Fruit fly (Drosophila melanogaster) whole organism, prepupa: Measurements from ENCODE around the gene PpV.
A peak's percentile ranks its signal among the peaks of the same experiment; 100 is the strongest.

Source experiments
- Blimp-1 ChIP-seq: fragments of 200-800 bp; sonication (Bioruptor generic); optimal IDR thresholded peaks from 3 replicates; lab custom pipeline; 2017; ENCODE audit warnings: missing biosample characterization, missing genetic modification characterization, mild to moderate bottlenecking, moderate library complexity, missing genetic modification reagents
- CG10669 ChIP-seq: fragments of 200-800 bp; sonication (Bioruptor generic); optimal IDR thresholded peaks from 3 replicates; lab custom pipeline; 2018; ENCODE audit warnings: missing biosample characterization, mild to moderate bottlenecking, missing genetic modification characterization, moderate library complexity
- CG11294 ChIP-seq: fragments of 200-800 bp; sonication (Bioruptor generic); IDR thresholded peaks from 2 replicates; pipeline ENCODE4 v1.3.6; 2022; ENCODE audit warnings: missing biosample characterization, missing genetic modification characterization
- CG11762 ChIP-seq: fragments of 200-800 bp; sonication (Bioruptor generic); optimal IDR thresholded peaks from 3 replicates; lab custom pipeline; 2016; ENCODE audit warnings: missing biosample characterization, missing genetic modification characterization; ENCODE audit not compliant: insufficient read depth
- CG11902 ChIP-seq: fragments of 200-800 bp; sonication (Bioruptor generic); optimal IDR thresholded peaks from 3 replicates; lab custom pipeline; 2016; ENCODE audit warnings: missing biosample characterization, missing genetic modification characterization
- CG15336 ChIP-seq: fragments of 200-800 bp; sonication (Bioruptor generic); IDR thresholded peaks from 2 replicates; pipeline ENCODE4 v1.3.6; 2022; ENCODE audit warnings: missing biosample characterization, missing genetic modification characterization
- CG16779 ChIP-seq: fragments of 200-800 bp; sonication (Bioruptor generic); optimal IDR thresholded peaks from 3 replicates; lab custom pipeline; 2017; ENCODE audit warnings: missing biosample characterization, mild to moderate bottlenecking, missing genetic modification characterization
- CG3032 ChIP-seq: fragments of 200-800 bp; optimal IDR thresholded peaks from 2 replicates; lab custom pipeline; 2019; ENCODE audit warnings: missing biosample characterization, mild to moderate bottlenecking, missing genetic modification characterization, moderate library complexity
- CG31627 ChIP-seq: fragments of 200-800 bp; sonication (Bioruptor generic); optimal IDR thresholded peaks from 3 replicates; lab custom pipeline; 2016; ENCODE audit warnings: missing biosample characterization, missing genetic modification characterization
- CG32006 ChIP-seq: fragments of 200-800 bp; sonication (Bioruptor generic); optimal IDR thresholded peaks from 3 replicates; lab custom pipeline; 2017; ENCODE audit warnings: missing biosample characterization, mild to moderate bottlenecking, missing genetic modification characterization
- CG34406 ChIP-seq: fragments of 200-800 bp; sonication (Bioruptor generic); optimal IDR thresholded peaks from 3 replicates; lab custom pipeline; 2016; ENCODE audit warnings: missing biosample characterization, missing genetic modification characterization
- CG3919 ChIP-seq: fragments of 200-800 bp; sonication (Bioruptor generic); optimal IDR thresholded peaks from 3 replicates; lab custom pipeline; 2016; ENCODE audit warnings: missing biosample characterization, missing genetic modification characterization
- CG4318 ChIP-seq: fragments of 200-800 bp; sonication (Bioruptor generic); optimal IDR thresholded peaks from 3 replicates; lab custom pipeline; 2017; ENCODE audit warnings: missing biosample characterization, mild to moderate bottlenecking, missing genetic modification characterization
- CG6163 ChIP-seq: fragments of 200-800 bp; sonication (Bioruptor generic); IDR thresholded peaks from 3 replicates; pipeline ENCODE4 v1.3.6; 2022; ENCODE audit warnings: missing biosample characterization, missing genetic modification characterization
- CG6792 ChIP-seq: fragments of 200-800 bp; sonication (Bioruptor generic); optimal IDR thresholded peaks from 3 replicates; lab custom pipeline; 2016; ENCODE audit warnings: missing biosample characterization, missing genetic modification characterization
- CG6808 ChIP-seq: fragments of 200-800 bp; sonication (Bioruptor generic); optimal IDR thresholded peaks from 3 replicates; lab custom pipeline; 2017; ENCODE audit warnings: missing biosample characterization, missing genetic modification characterization, mild to moderate bottlenecking, moderate library complexity, missing genetic modification reagents
- CG6854 ChIP-seq: fragments of 200-800 bp; sonication (Bioruptor generic); optimal IDR thresholded peaks from 2 replicates; lab custom pipeline; 2017; ENCODE audit warnings: missing biosample characterization, mild to moderate bottlenecking, missing genetic modification characterization
- CG7368 ChIP-seq: fragments of 200-800 bp; sonication (Bioruptor generic); optimal IDR thresholded peaks from 3 replicates; lab custom pipeline; 2016; ENCODE audit warnings: missing biosample characterization, missing genetic modification characterization
- CG8119 ChIP-seq: fragments of 200-800 bp; sonication (Bioruptor generic); IDR thresholded peaks from 3 replicates; pipeline ENCODE4 v1.3.6; 2022; ENCODE audit warnings: missing biosample characterization, missing genetic modification characterization
- CG8632 ChIP-seq: fragments of 200-800 bp; sonication (Bioruptor generic); optimal IDR thresholded peaks from 3 replicates; lab custom pipeline; 2016; ENCODE audit warnings: missing biosample characterization, missing genetic modification characterization
- Eip75B ChIP-seq: fragments of 200-800 bp; sonication (Bioruptor generic); optimal IDR thresholded peaks from 3 replicates; lab custom pipeline; 2016; ENCODE audit warnings: missing biosample characterization, missing genetic modification characterization
- Eip78C ChIP-seq: fragments of 200-800 bp; sonication (Bioruptor generic); peaks from one replicate; lab custom pipeline; 2016; ENCODE audit warnings: missing biosample characterization, missing genetic modification characterization
- Ets21C ChIP-seq: fragments of 200-800 bp; sonication (Bioruptor generic); optimal IDR thresholded peaks from 3 replicates; lab custom pipeline; 2016; ENCODE audit warnings: missing biosample characterization, missing genetic modification characterization
- Hr38 ChIP-seq: sonication (Bioruptor generic); optimal IDR thresholded peaks from 2 replicates; lab custom pipeline; 2016; ENCODE audit warnings: missing biosample characterization, missing genetic modification characterization
- OdsH ChIP-seq: fragments of 200-800 bp; sonication (Bioruptor generic); optimal IDR thresholded peaks from 3 replicates; lab custom pipeline; 2016; ENCODE audit warnings: missing biosample characterization, missing genetic modification characterization
- acj6 ChIP-seq: fragments of 200-800 bp; sonication (Bioruptor generic); optimal IDR thresholded peaks from 3 replicates; lab custom pipeline; 2016; ENCODE audit warnings: missing biosample characterization, missing genetic modification characterization
- cyc ChIP-seq: fragments of 200-800 bp; sonication (Bioruptor generic); optimal IDR thresholded peaks from 3 replicates; lab custom pipeline; 2016; ENCODE audit warnings: missing biosample characterization, missing genetic modification characterization
- dac ChIP-seq: fragments of 200-800 bp; sonication (Bioruptor generic); optimal IDR thresholded peaks from 2 replicates; lab custom pipeline; 2017; ENCODE audit warnings: missing biosample characterization, mild to moderate bottlenecking, missing genetic modification characterization
- dsx ChIP-seq: fragments of 200-800 bp; optimal IDR thresholded peaks from 3 replicates; lab custom pipeline; 2019; ENCODE audit warnings: missing biosample characterization, mild to moderate bottlenecking, missing genetic modification characterization, moderate library complexity; ENCODE audit not compliant: poor library complexity, severe bottlenecking
- esn ChIP-seq: fragments of 200-800 bp; sonication (Bioruptor generic); optimal IDR thresholded peaks from 2 replicates; lab custom pipeline; 2016; ENCODE audit warnings: missing biosample characterization, mild to moderate bottlenecking, missing genetic modification characterization, moderate library complexity
- fd59A ChIP-seq: fragments of 200-800 bp; sonication (Bioruptor generic); optimal IDR thresholded peaks from 2 replicates; lab custom pipeline; 2017; ENCODE audit warnings: missing biosample characterization, mild to moderate bottlenecking, missing genetic modification characterization, missing genetic modification reagents
- salr ChIP-seq, 2 experiments: fragments of 200-800 bp; sonication (Bioruptor generic); optimal IDR thresholded peaks; 3 replicates each; lab custom pipeline; 2016 to 2018; ENCODE audit warnings: missing biosample characterization in 2 of 2, missing genetic modification characterization in 2 of 2, mild to moderate bottlenecking in 1 of 2
- topi ChIP-seq: fragments of 200-800 bp; sonication (Bioruptor generic); optimal IDR thresholded peaks from 3 replicates; lab custom pipeline; 2016; ENCODE audit warnings: missing biosample characterization, missing genetic modification characterization

The PpV gene

dm6 chrX:6346926-6347367, 25.8 kb downstream of the PpV start, which contains the start of gene CG3847 (continued):
- no peak; the same call in 2 of the 3 replicates for TF ChIP-seq CG6163 (GFP tag; lab: Robert Waterston, UW)
- TF ChIP-seq Eip75B: no peak
- TF ChIP-seq CG15336 (GFP tag; lab: Robert Waterston, UW): no peak
- TF ChIP-seq Eip78C (GFP tag; lab: Kevin White, UChicago): peak; percentile 72
- no peak for TF ChIP-seq CG3032 (tag; lab: Kevin White, UChicago)
- TF ChIP-seq CG11762: no peak
- TF ChIP-seq CG8119 (GFP tag; lab: Robert Waterston, UW): no peak
- TF ChIP-seq CG3919 (GFP tag; lab: Kevin White, UChicago): peak; percentile 41
- no peak for TF ChIP-seq CG11294 (GFP tag; lab: Robert Waterston, UW)
- no peak for TF ChIP-seq Hr38 (GFP tag; lab: Kevin White, UChicago)
- TF ChIP-seq Ets21C (GFP tag; lab: Kevin White, UChicago): no peak
- peak; percentile 39 for TF ChIP-seq CG31627 (GFP tag; lab: Kevin White, UChicago)
- TF ChIP-seq CG6808 (GFP tag; lab: Kevin White, UChicago): peak; percentile 32
- TF ChIP-seq OdsH (GFP tag; lab: Kevin White, UChicago): no peak
- no peak for TF ChIP-seq CG32006 (GFP tag; lab: Kevin White, UChicago)
- peak; percentile 36 for TF ChIP-seq cyc (GFP tag; lab: Kevin White, UChicago)
- no peak for TF ChIP-seq Blimp-1 (GFP tag; lab: Kevin White, UChicago)
- no peak for TF ChIP-seq salr (GFP tag; optimal IDR thresholded peaks at IDR 0.05; lab: Kevin White, UChicago)
- no peak for TF ChIP-seq dac (GFP tag; lab: Kevin White, UChicago)
- no peak for TF ChIP-seq CG6792 (GFP tag; lab: Kevin White, UChicago)

dm6 chrX:6346153-6346552, 26.6 kb downstream of the PpV start:
- TF ChIP-seq fd59A (GFP tag; lab: Kevin White, UChicago) (no peak), CG6792 (GFP tag; lab: Kevin White, UChicago) (no peak), Eip78C (GFP tag; lab: Kevin White, UChicago) (no peak), CG11902 (GFP tag; lab: Kevin White, UChicago) (no peak), CG7368 (GFP tag; lab: Kevin White, UChicago) (no peak), dsx (no peak), CG11762 (no peak), CG32006 (GFP tag; lab: Kevin White, UChicago) (no peak), Blimp-1 (GFP tag; lab: Kevin White, UChicago) (no peak), CG4318 (GFP tag; lab: Kevin White, UChicago) (no peak), esn (GFP tag; lab: Kevin White, UChicago) (no peak), CG6163 (GFP tag; lab: Robert Waterston, UW) (no peak), Hr38 (GFP tag; lab: Kevin White, UChicago) (no peak), OdsH (GFP tag; lab: Kevin White, UChicago) (no peak), CG6854 (GFP tag; lab: Kevin White, UChicago) (no peak), CG16779 (tag; lab: Kevin White, UChicago) (no peak), CG8632 (no peak), acj6 (GFP tag; lab: Kevin White, UChicago) (no peak), topi (no peak), CG10669 (GFP tag; lab: Kevin White, UChicago) (no peak)

- TF ChIP-seq CG15336 (GFP tag; lab: Robert Waterston, UW) (peak; percentile 22; the same call in 1 of the 2 replicates), CG11902 (GFP tag; lab: Kevin White, UChicago) (no peak), CG34406 (GFP tag; lab: Kevin White, UChicago) (peak; percentile 3)
These were observed 28.1 kb downstream of the PpV start for dm6 chrX:6344538-6345074.
